Fruit fly (Drosophila melanogaster) Kc167 (cell line): Measurements from ENCODE around the gene CG9782.

Source experiments
- Myc ChIP-seq: fragments of >200 bp; optimal IDR thresholded peaks from 2 replicates; lab custom pipeline; 2017; ENCODE audit warnings: missing external identifiers
- h ChIP-seq: fragments of >200 bp; optimal IDR thresholded peaks from 3 replicates; lab custom pipeline; 2018; ENCODE audit warnings: missing external identifiers
- insv ChIP-seq: fragments of >200 bp; optimal IDR thresholded peaks from 3 replicates; lab custom pipeline; 2018; ENCODE audit warnings: missing external identifiers
- psq ChIP-seq: fragments of >200 bp; optimal IDR thresholded peaks from 2 replicates; lab custom pipeline; 2017; ENCODE audit warnings: missing external identifiers
- ttk ChIP-seq: sonication (Bioruptor generic); optimal IDR thresholded peaks from 2 replicates; lab custom pipeline; 2017; ENCODE audit warnings: missing external identifiers

DNA sequence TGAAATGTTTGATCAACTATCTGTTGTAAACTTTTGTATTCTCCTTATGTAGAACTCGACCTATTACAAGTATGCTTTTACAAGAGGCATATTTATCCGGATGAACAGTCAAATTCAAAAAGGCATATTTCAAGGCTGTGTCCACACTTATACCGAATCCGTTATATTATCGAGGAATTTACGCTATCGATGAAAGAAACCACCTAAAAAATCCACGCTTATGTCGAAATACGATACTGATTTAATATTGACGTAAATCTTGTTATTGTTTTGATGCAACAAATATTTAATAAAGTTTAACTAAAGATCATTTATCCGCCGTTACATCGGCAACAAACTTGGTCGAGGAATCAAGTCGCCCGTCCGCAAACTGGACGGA, 33.7 kb downstream of the CG9782 start, which contains the start of gene CG13014:
- TF ChIP-seq psq (lab: Kevin White, UChicago) (no peak), Myc (lab: Kevin White, UChicago) (no peak), insv (no peak), h (lab: Kevin White, UChicago) (no peak), ttk (lab: Kevin White, UChicago) (no peak)
